Worm (Caenorhabditis elegans) whole organism, midembryonic: ENCODE results near the gene F23H12.3.
A peak's percentile ranks its signal among the peaks of the same experiment; 100 is the strongest.

Source experiments
- T22C8.4 ChIP-seq: fragments of 200-800 bp; sonication (Bioruptor generic); IDR thresholded peaks from 2 replicates; pipeline ENCODE4 v1.3.6; 2022; ENCODE audit warnings: missing genetic modification characterization, missing compliant biosample characterization
- cog-1 ChIP-seq: sonication (generic microtip); optimal IDR thresholded peaks from 2 replicates; lab custom pipeline; 2016; ENCODE audit warnings: missing genetic modification characterization, missing compliant biosample characterization
- flt-1 ChIP-seq: fragments of 200-800 bp; sonication (Bioruptor generic); IDR thresholded peaks from 2 replicates; pipeline ENCODE4 v1.3.6; 2022; ENCODE audit warnings: missing genetic modification characterization, missing compliant biosample characterization
- klf-2 ChIP-seq: fragments of 200-800 bp; sonication (Bioruptor generic); conservative IDR thresholded peaks from 2 replicates; pipeline ENCODE4 v1.3.6; 2022; ENCODE audit warnings: missing genetic modification reagents, missing genetic modification characterization, missing compliant biosample characterization
- med-1 ChIP-seq: sonication (generic microtip); optimal IDR thresholded peaks from 2 replicates; lab custom pipeline; 2017; ENCODE audit warnings: missing genetic modification characterization, mild to moderate bottlenecking, missing compliant biosample characterization, antibody characterized with exemption, missing genetic modification reagents; ENCODE audit not compliant: insufficient read depth
- ref-1 ChIP-seq: fragments of 200-800 bp; sonication (Bioruptor generic); conservative IDR thresholded peaks from 2 replicates; pipeline ENCODE4 v1.3.6; 2022; ENCODE audit warnings: missing genetic modification reagents, missing genetic modification characterization, missing compliant biosample characterization
- tab-1 ChIP-seq: fragments of 200-800 bp; sonication (Bioruptor generic); IDR thresholded peaks from 2 replicates; pipeline ENCODE4 v1.3.6; 2022; ENCODE audit warnings: missing genetic modification characterization, missing compliant biosample characterization
- ztf-23 ChIP-seq: fragments of 200-800 bp; sonication (Bioruptor generic); IDR thresholded peaks from 2 replicates; pipeline ENCODE4 v1.3.6; 2022; ENCODE audit warnings: missing genetic modification reagents, missing genetic modification characterization, missing compliant biosample characterization
- ztf-29 ChIP-seq: fragments of 200-800 bp; sonication (Bioruptor generic); IDR thresholded peaks from 2 replicates; pipeline ENCODE4 v1.3.6; 2022; ENCODE audit warnings: missing genetic modification reagents, missing genetic modification characterization, missing compliant biosample characterization

- no peak for TF ChIP-seq tab-1 (GFP tag; lab: Robert Waterston, UW)
- no peak for TF ChIP-seq flt-1 (GFP tag; lab: Robert Waterston, UW)
- no peak for TF ChIP-seq ztf-29
- TF ChIP-seq med-1 (GFP tag; lab: Kevin White, UChicago), result no peak
- no peak for TF ChIP-seq T22C8.4 (GFP tag; lab: Robert Waterston, UW)
- TF ChIP-seq ztf-23 (GFP tag; lab: Robert Waterston, UW), result no peak
- no peak for TF ChIP-seq klf-2 (GFP tag; lab: Robert Waterston, UW)
- no peak for TF ChIP-seq ref-1 (GFP tag; lab: Robert Waterston, UW)
- peak; percentile 9 for TF ChIP-seq cog-1 (tag; lab: Kevin White, UChicago)
These were observed 26.9 kb upstream of the F23H12.3 start, which contains the start of the genes R04F11.5 and R04F11.2 for ce11 chrV:12317894-12318553.
